Fruit fly (Drosophila melanogaster) whole organism, embryonic: ENCODE measurements around the gene CG42237.

Experiments
- Awh ChIP-seq: fragments of 200-800 bp; sonication (Bioruptor generic); IDR thresholded peaks from 2 replicates; pipeline ENCODE4, ENCODE4 v1.3.6; 2022; ENCODE audit warnings: missing biosample characterization, missing genetic modification characterization
- BEAF-32 ChIP-seq: fragments of 200-800 bp; sonication (Bioruptor generic); optimal IDR thresholded peaks from 3 replicates; lab custom pipeline; 2017; ENCODE audit warnings: missing biosample characterization, missing genetic modification characterization, mild to moderate bottlenecking, moderate library complexity, missing genetic modification reagents
- BtbVII ChIP-seq: fragments of 200-800 bp; sonication (Bioruptor generic); optimal IDR thresholded peaks from 3 replicates; lab custom pipeline; 2017; ENCODE audit warnings: missing biosample characterization, mild to moderate bottlenecking, missing genetic modification characterization
- CG10366 ChIP-seq: fragments of 200-800 bp; sonication (Bioruptor generic); IDR thresholded peaks from 2 replicates; pipeline ENCODE4 v1.3.6; 2022; ENCODE audit warnings: missing biosample characterization, missing genetic modification characterization
- CG11696 ChIP-seq: fragments of 200-800 bp; sonication (Bioruptor generic); IDR thresholded peaks from 2 replicates; pipeline ENCODE4 v1.3.6; 2022; ENCODE audit warnings: missing biosample characterization, missing genetic modification characterization
- CG12299 ChIP-seq: fragments of 200-800 bp; sonication (Bioruptor generic); optimal IDR thresholded peaks from 2 replicates; lab custom pipeline; 2018; ENCODE audit warnings: missing biosample characterization, mild to moderate bottlenecking, missing genetic modification characterization
- CG12942 ChIP-seq: fragments of 200-800 bp; sonication (Bioruptor generic); optimal IDR thresholded peaks from 3 replicates; lab custom pipeline; 2016; ENCODE audit warnings: missing biosample characterization, missing genetic modification characterization
- CG13287 ChIP-seq: fragments of 200-800 bp; sonication (Bioruptor generic); IDR thresholded peaks from 2 replicates; pipeline ENCODE4 v1.3.6; 2022; ENCODE audit warnings: missing biosample characterization, missing genetic modification characterization; ENCODE audit not compliant: partially characterized antibody
- CG13775 ChIP-seq: fragments of 200-800 bp; sonication (Bioruptor generic); optimal IDR thresholded peaks from 3 replicates; lab custom pipeline; 2017; ENCODE audit warnings: missing biosample characterization, mild to moderate bottlenecking, missing genetic modification characterization
- CG1529 ChIP-seq: fragments of 200-800 bp; sonication (Bioruptor generic); optimal IDR thresholded peaks from 3 replicates; lab custom pipeline; 2018; ENCODE audit warnings: missing biosample characterization, missing genetic modification characterization
- CG15601 ChIP-seq: fragments of 200-800 bp; sonication (Bioruptor generic); optimal IDR thresholded peaks from 3 replicates; lab custom pipeline; 2019; ENCODE audit warnings: missing biosample characterization, mild to moderate bottlenecking, missing genetic modification characterization, moderate library complexity
- CG17802 ChIP-seq: fragments of 200-800 bp; sonication (Bioruptor generic); optimal IDR thresholded peaks from 2 replicates; lab custom pipeline; 2018; ENCODE audit warnings: missing biosample characterization, mild to moderate bottlenecking, missing genetic modification characterization, moderate library complexity
- CG2120 ChIP-seq: fragments of 200-800 bp; sonication (Bioruptor generic); optimal IDR thresholded peaks from 3 replicates; lab custom pipeline; 2016; ENCODE audit warnings: missing biosample characterization, missing genetic modification characterization
- CG2129 ChIP-seq: fragments of 200-800 bp; sonication (Bioruptor generic); IDR thresholded peaks from 2 replicates; pipeline ENCODE4 v1.3.6; 2022; ENCODE audit warnings: missing biosample characterization, missing genetic modification characterization; ENCODE audit not compliant: partially characterized antibody
- CG31388 ChIP-seq: fragments of 200-800 bp; sonication (Bioruptor generic); optimal IDR thresholded peaks from 2 replicates; lab custom pipeline; 2016; ENCODE audit warnings: missing biosample characterization, missing genetic modification characterization
- CG3163 ChIP-seq: fragments of 200-800 bp; sonication (Bioruptor generic); optimal IDR thresholded peaks from 3 replicates; lab custom pipeline; 2016; ENCODE audit warnings: missing biosample characterization, missing genetic modification characterization
- CG32772 ChIP-seq: fragments of 200-800 bp; sonication (Bioruptor generic); IDR thresholded peaks from 2 replicates; pipeline ENCODE4 v1.3.6; 2022; ENCODE audit warnings: missing biosample characterization, missing genetic modification characterization
- CG3995 ChIP-seq: fragments of 200-800 bp; sonication (Bioruptor generic); optimal IDR thresholded peaks from 3 replicates; lab custom pipeline; 2016; ENCODE audit warnings: missing biosample characterization, missing genetic modification characterization
- CG4730 ChIP-seq: fragments of 200-800 bp; sonication (Bioruptor generic); IDR thresholded peaks from 2 replicates; pipeline ENCODE4 v1.3.6; 2022; ENCODE audit warnings: missing biosample characterization, missing genetic modification characterization
- CG7357 ChIP-seq: fragments of 200-800 bp; sonication (Bioruptor generic); IDR thresholded peaks from 3 replicates; pipeline ENCODE4 v1.3.6; 2022; ENCODE audit warnings: missing biosample characterization, missing genetic modification characterization
- CG7839 ChIP-seq: fragments of 200-800 bp; sonication (Bioruptor generic); optimal IDR thresholded peaks from 3 replicates; lab custom pipeline; 2018; ENCODE audit warnings: missing biosample characterization, mild to moderate bottlenecking, missing genetic modification characterization, moderate library complexity
- D ChIP-seq, 2 experiments: fragments of 200-800 bp in 1 of 2; fragments of >200 bp in 1 of 2; sonication (Bioruptor generic) in 1 of 2; optimal IDR thresholded peaks; 2 replicates in 1 of 2; 3 replicates in 1 of 2; lab custom pipeline; 2017; ENCODE audit warnings: mild to moderate bottlenecking in 1 of 2, missing biosample characterization in 1 of 2, missing genetic modification characterization in 1 of 2, missing genetic modification reagents in 1 of 2
- GATAe ChIP-seq: fragments of 200-800 bp; sonication (Bioruptor generic); conservative IDR thresholded peaks from 2 replicates; pipeline ENCODE4 v1.3.6; 2022; ENCODE audit warnings: missing biosample characterization, missing genetic modification characterization
- HLH54F ChIP-seq: fragments of 200-800 bp; sonication (Bioruptor generic); optimal IDR thresholded peaks from 3 replicates; lab custom pipeline; 2016; ENCODE audit warnings: missing biosample characterization, missing genetic modification characterization
- Jarid2 ChIP-seq: fragments of 200-800 bp; sonication (Bioruptor generic); optimal IDR thresholded peaks from 3 replicates; lab custom pipeline; 2017; ENCODE audit warnings: mild to moderate bottlenecking, missing biosample characterization, missing genetic modification reagents, missing genetic modification characterization
- Oaz ChIP-seq: fragments of 200-800 bp; sonication (Bioruptor generic); IDR thresholded peaks from 2 replicates; pipeline ENCODE4 v1.3.6; 2022; ENCODE audit warnings: missing biosample characterization, missing genetic modification characterization
- Pdp1 ChIP-seq, 2 experiments: fragments of 200-800 bp; sonication (Bioruptor generic); optimal IDR thresholded peaks; 3 replicates each; lab custom pipeline; 2016; ENCODE audit warnings: missing biosample characterization in 2 of 2, missing genetic modification characterization in 2 of 2, mild to moderate bottlenecking in 1 of 2, moderate library complexity in 1 of 2
- Scr ChIP-seq: fragments of 200-800 bp; sonication (Bioruptor generic); IDR thresholded peaks from 2 replicates; pipeline ENCODE4 v1.3.6; 2022; ENCODE audit warnings: missing biosample characterization, missing genetic modification characterization; ENCODE audit not compliant: partially characterized antibody
- Sin3A ChIP-seq: fragments of >200 bp; optimal IDR thresholded peaks from 2 replicates; lab custom pipeline; 2018
- Usf ChIP-seq: fragments of 200-800 bp; sonication (Bioruptor generic); optimal IDR thresholded peaks from 2 replicates; lab custom pipeline; 2017; ENCODE audit warnings: missing genotype, missing biosample characterization, missing genetic modification characterization
- aop ChIP-seq: fragments of 200-800 bp; sonication (Bioruptor generic); IDR thresholded peaks from 2 replicates; pipeline ENCODE4 v1.3.6; 2022; ENCODE audit warnings: missing biosample characterization, missing genetic modification characterization
- bbx ChIP-seq: fragments of 200-800 bp; sonication (Bioruptor generic); IDR thresholded peaks from 2 replicates; pipeline ENCODE4 v1.3.6; 2022; ENCODE audit warnings: missing biosample characterization, missing genetic modification characterization; ENCODE audit not compliant: partially characterized antibody
- bsh ChIP-seq, 2 experiments: fragments of 200-800 bp; sonication (Bioruptor generic); optimal IDR thresholded peaks; 2 replicates each; lab custom pipeline; 2017 to 2018; ENCODE audit warnings: mild to moderate bottlenecking in 2 of 2, missing biosample characterization in 2 of 2, missing genetic modification characterization in 2 of 2, moderate library complexity in 1 of 2
- chm ChIP-seq: fragments of 200-800 bp; sonication (Bioruptor generic); IDR thresholded peaks from 2 replicates; pipeline ENCODE4 v1.3.6; 2022; ENCODE audit warnings: missing biosample characterization, missing genetic modification characterization
- crc ChIP-seq: fragments of 200-800 bp; sonication (Bioruptor generic); optimal IDR thresholded peaks from 2 replicates; lab custom pipeline; 2016; ENCODE audit warnings: missing biosample characterization, missing genetic modification characterization
- eyg ChIP-seq: fragments of 200-800 bp; sonication (Bioruptor generic); optimal IDR thresholded peaks from 3 replicates; lab custom pipeline; 2016; ENCODE audit warnings: missing biosample characterization, missing genetic modification characterization
- fd64A ChIP-seq: fragments of 200-800 bp; sonication (Bioruptor generic); optimal IDR thresholded peaks from 3 replicates; lab custom pipeline; 2018; ENCODE audit warnings: missing biosample characterization, mild to moderate bottlenecking, missing genetic modification characterization
- fru ChIP-seq: fragments of >200 bp; optimal IDR thresholded peaks from 2 replicates; lab custom pipeline; 2017
- luna ChIP-seq: fragments of 200-800 bp; sonication (Bioruptor generic); optimal IDR thresholded peaks from 2 replicates; lab custom pipeline; 2016; ENCODE audit warnings: missing biosample characterization, missing genetic modification characterization
- nau ChIP-seq: fragments of 200-800 bp; sonication (Bioruptor generic); optimal IDR thresholded peaks from 3 replicates; lab custom pipeline; 2017; ENCODE audit warnings: missing biosample characterization, mild to moderate bottlenecking, missing genetic modification characterization, missing genetic modification reagents
- odd ChIP-seq: fragments of 200-800 bp; sonication (Bioruptor generic); optimal IDR thresholded peaks from 2 replicates; lab custom pipeline; 2017; ENCODE audit warnings: missing biosample characterization, mild to moderate bottlenecking, missing genetic modification characterization
- pnt ChIP-seq: fragments of 200-800 bp; sonication (Bioruptor generic); optimal IDR thresholded peaks from 3 replicates; lab custom pipeline; 2016; ENCODE audit warnings: missing biosample characterization, missing genetic modification characterization
- pum ChIP-seq: fragments of 200-800 bp; sonication (Bioruptor generic); optimal IDR thresholded peaks from 2 replicates; lab custom pipeline; 2016; ENCODE audit warnings: missing biosample characterization, missing genetic modification characterization
- sd ChIP-seq: fragments of 200-800 bp; sonication (Bioruptor generic); optimal IDR thresholded peaks from 3 replicates; lab custom pipeline; 2018; ENCODE audit warnings: missing biosample characterization, mild to moderate bottlenecking, missing genetic modification characterization, moderate library complexity
- shn ChIP-seq: fragments of 200-800 bp; sonication (Bioruptor generic); optimal IDR thresholded peaks from 3 replicates; lab custom pipeline; 2016; ENCODE audit warnings: missing biosample characterization, missing genetic modification characterization
- sim ChIP-seq: fragments of 200-800 bp; sonication (Bioruptor generic); IDR thresholded peaks from 2 replicates; pipeline ENCODE4 v1.3.6; 2022; ENCODE audit warnings: missing biosample characterization, missing genetic modification characterization

CG42237 gene

DNA sequence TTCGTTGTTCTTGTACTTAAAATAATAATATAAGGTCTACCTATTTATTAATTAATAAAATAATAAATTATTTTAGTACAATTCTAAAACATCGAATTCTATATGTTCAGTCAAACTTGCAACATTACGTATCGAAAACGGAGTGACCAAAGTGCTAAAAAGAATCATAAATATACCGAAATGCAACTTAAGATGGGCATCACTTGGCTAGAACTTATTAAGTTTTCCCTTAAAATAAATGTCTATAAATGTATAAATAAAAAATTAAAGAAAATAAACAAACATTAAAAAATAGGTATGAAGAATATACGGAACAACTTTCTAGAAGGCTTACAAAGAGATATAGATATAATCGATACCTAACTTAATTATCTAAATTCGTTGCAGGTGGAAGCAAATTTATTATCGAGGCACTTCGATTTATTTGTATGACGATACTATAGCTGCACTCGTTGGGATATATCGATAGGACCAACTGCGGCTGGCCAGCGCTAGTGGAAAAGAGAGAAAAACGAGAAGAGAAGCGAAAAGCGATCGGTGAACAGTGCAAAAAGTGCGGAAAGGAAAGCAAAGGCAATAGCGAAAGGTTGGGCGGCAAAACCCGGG, 24.2 kb upstream of the CG42237 start, which contains the start of gene lic (continued):
- TF ChIP-seq BEAF-32 (GFP tag; lab: Kevin White, UChicago): peak; percentile 72
- no peak for TF ChIP-seq CG15601
- TF ChIP-seq Jarid2: no peak
- no peak for TF ChIP-seq CG12942 (GFP tag; lab: Kevin White, UChicago)

DNA sequence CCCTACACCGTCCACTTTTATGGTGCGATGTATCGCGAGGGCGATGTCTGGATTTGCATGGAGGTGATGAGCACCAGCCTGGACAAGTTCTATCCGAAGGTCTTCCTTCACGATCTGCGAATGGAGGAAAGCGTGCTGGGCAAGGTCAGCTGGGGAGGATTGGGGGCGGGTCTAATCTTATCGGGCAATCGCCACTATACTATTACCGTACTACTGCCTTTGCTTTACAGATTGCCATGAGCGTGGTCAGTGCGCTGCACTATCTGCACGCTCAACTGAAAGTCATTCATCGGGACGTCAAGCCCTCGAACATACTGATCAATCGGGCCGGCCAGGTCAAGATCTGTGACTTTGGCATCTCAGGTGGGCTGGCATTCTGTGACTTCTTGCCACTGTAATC, 23.1 kb upstream of the CG42237 start:
- TF ChIP-seq luna (no peak), Sin3A (no peak), CG2129 (GFP tag; lab: Robert Waterston, UW) (no peak)

DNA sequence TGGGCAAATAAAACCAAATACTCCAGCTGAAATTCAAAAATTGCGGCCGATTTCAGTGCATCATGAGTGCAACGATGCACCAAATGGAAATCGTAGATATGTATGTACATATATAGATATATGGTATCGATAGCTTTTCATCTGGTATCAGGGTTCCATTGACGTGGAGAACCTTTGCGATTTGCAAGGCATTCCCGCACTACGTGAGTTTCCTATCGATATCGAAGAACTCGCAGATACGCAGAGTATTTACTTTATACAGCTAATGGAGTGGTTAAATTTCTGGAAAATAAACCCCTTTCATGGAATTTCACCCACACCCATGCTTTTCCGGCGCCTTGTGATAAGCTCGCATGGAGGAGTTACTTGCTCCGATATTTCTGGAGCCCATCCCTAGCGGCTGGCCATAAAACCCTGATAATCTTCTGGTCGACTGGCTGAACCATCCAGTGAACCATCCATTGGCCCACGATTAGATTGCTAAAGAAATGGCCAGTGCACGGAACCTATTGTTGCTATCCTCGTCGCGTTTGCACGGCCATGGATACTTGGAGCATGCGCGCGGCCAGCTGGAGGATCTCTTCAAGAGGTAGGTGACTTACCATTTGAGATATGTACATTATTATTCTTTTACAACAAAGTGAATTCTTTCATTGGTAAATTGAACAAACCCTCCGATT, 20.7 kb upstream of the CG42237 start, which contains the start of gene CG2200:
Gene CG2200, plus strand, starts transcription at position 215 of the 680 bp plus-strand sequence.
- TF ChIP-seq CG31388: no peak
- TF ChIP-seq pum (GFP tag; lab: Kevin White, UChicago): no peak
- TF ChIP-seq bsh (GFP tag; optimal IDR thresholded peaks at IDR 0.05; lab: Kevin White, UChicago): peak in 1 of 2 experiments; percentile 19
- no peak for TF ChIP-seq Oaz (GFP tag; lab: Robert Waterston, UW)
- TF ChIP-seq CG1529: no peak
- TF ChIP-seq chm (GFP tag; lab: Robert Waterston, UW): no peak
- peak; percentile 22 to 37 for TF ChIP-seq Pdp1 (GFP tag; optimal IDR thresholded peaks at IDR 0.05; lab: Kevin White, UChicago)
- TF ChIP-seq CG2120: peak; percentile 65
- no peak for TF ChIP-seq sim (GFP tag; lab: Robert Waterston, UW)
- TF ChIP-seq BtbVII (GFP tag; lab: Kevin White, UChicago): no peak
- TF ChIP-seq CG17802 (tag; lab: Kevin White, UChicago): no peak
- peak; percentile 85 for TF ChIP-seq sd
- TF ChIP-seq crc (GFP tag; lab: Kevin White, UChicago): no peak
- TF ChIP-seq pnt (GFP tag; lab: Kevin White, UChicago): no peak
- TF ChIP-seq CG12299: no peak
- TF ChIP-seq aop: no peak
- TF ChIP-seq shn (GFP tag; lab: Kevin White, UChicago): peak; percentile 7
- peak; percentile 23 for TF ChIP-seq CG13775 (GFP tag; lab: Kevin White, UChicago)
- no peak for TF ChIP-seq eyg (GFP tag; lab: Kevin White, UChicago)
- TF ChIP-seq CG4730: no peak
- no peak for TF ChIP-seq CG32772 (GFP tag; lab: Robert Waterston, UW)
- peak; percentile 28 for TF ChIP-seq HLH54F
- TF ChIP-seq CG7839 (tag; lab: Kevin White, UChicago): peak; percentile 21
- TF ChIP-seq CG7357 (GFP tag; lab: Robert Waterston, UW): no peak
- TF ChIP-seq D (optimal IDR thresholded peaks at IDR 0.05; lab: Kevin White, UChicago): no peak
- no peak for TF ChIP-seq D (GFP tag; optimal IDR thresholded peaks at IDR 0.05; lab: Kevin White, UChicago)
- no peak for TF ChIP-seq fd64A (GFP tag; lab: Kevin White, UChicago)
- TF ChIP-seq CG3163 (GFP tag; lab: Kevin White, UChicago): no peak
- TF ChIP-seq GATAe (GFP tag; lab: Robert Waterston, UW): peak; percentile 45
- TF ChIP-seq Usf: no peak
- TF ChIP-seq odd (GFP tag; lab: Kevin White, UChicago): no peak
- TF ChIP-seq CG11696 (GFP tag; lab: Robert Waterston, UW): no peak
- TF ChIP-seq nau (GFP tag; lab: Kevin White, UChicago): no peak
- TF ChIP-seq bbx (GFP tag; lab: Robert Waterston, UW): peak; percentile 80
- peak; percentile 88 for TF ChIP-seq Scr (GFP tag; lab: Robert Waterston, UW)
- no peak for TF ChIP-seq Awh (GFP tag; lab: Robert Waterston, UW)
- peak; percentile 32; the same call in 1 of the 2 replicates for TF ChIP-seq CG10366 (GFP tag; lab: Robert Waterston, UW)
- no peak for TF ChIP-seq fru
- TF ChIP-seq CG13287 (GFP tag; lab: Robert Waterston, UW): peak; percentile 82
- TF ChIP-seq CG3995 (GFP tag; lab: Kevin White, UChicago): peak; percentile 59
